Worm (Caenorhabditis elegans) whole organism, late embryonic: ENCODE measurements around the gene F22E5.6.

Experiments
- ama-1 ChIP-seq: fragments of 150-350 bp; optimal IDR thresholded peaks from 2 replicates; lab custom pipeline; 2014
- ceh-19 ChIP-seq: fragments of 200-800 bp; sonication (Bioruptor generic); optimal IDR thresholded peaks from 2 replicates; lab custom pipeline; 2018; ENCODE audit warnings: mild to moderate bottlenecking, missing genetic modification characterization, missing compliant biosample characterization
- ceh-30 ChIP-seq: fragments of 150-350 bp; optimal IDR thresholded peaks from 2 replicates; lab custom pipeline; 2014; ENCODE audit warnings: missing biosample characterization, missing genetic modification characterization
- ceh-48 ChIP-seq: sonication (generic microtip); optimal IDR thresholded peaks from 2 replicates; lab custom pipeline; 2016; ENCODE audit warnings: missing genetic modification characterization, inconsistent platforms, missing compliant biosample characterization
- elt-2 ChIP-seq: sonication (generic microtip); optimal IDR thresholded peaks from 2 replicates; lab custom pipeline; 2016; ENCODE audit warnings: missing genetic modification reagents, missing genetic modification characterization, missing compliant biosample characterization
- nhr-11 ChIP-seq: fragments of 150-350 bp; optimal IDR thresholded peaks from 2 replicates; lab custom pipeline; 2014; ENCODE audit warnings: missing biosample characterization, missing genetic modification characterization
- pha-4 ChIP-seq: fragments of 150-350 bp; optimal IDR thresholded peaks from 2 replicates; lab custom pipeline; 2018; ENCODE audit warnings: missing biosample characterization, missing genetic modification reagents, missing genetic modification characterization
- rnt-1 ChIP-seq: sonication (generic microtip); optimal IDR thresholded peaks from 2 replicates; lab custom pipeline; 2016; ENCODE audit warnings: missing genetic modification characterization, missing compliant biosample characterization

DNA sequence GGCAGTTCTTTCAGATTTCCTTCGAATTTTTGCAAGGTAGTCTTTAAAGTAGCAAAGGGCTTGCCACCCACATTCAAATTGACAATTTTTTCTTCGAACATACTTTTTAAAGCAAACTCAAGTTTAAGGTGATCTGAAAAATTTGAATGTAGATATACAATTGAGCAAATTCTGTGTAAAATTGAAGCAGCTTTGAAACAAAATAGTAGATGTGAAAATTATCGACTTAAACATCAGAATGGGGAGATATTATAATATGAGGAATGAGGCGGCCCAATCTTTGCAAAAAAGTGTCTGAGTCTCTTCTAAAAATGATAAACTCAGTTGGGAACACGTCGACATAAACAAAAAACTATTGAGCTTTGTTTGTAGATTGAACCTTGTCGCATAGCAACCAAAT is 5.1 kb upstream of the F22E5.6 start, which contains the start of gene F22E5.11:
- TF ChIP-seq ceh-19 (GFP tag; lab: Kevin White, UChicago): no peak
- no peak for TF ChIP-seq ama-1 (lab: Kevin White, UChicago)
- TF ChIP-seq rnt-1 (tag; lab: Kevin White, UChicago): no peak
- TF ChIP-seq pha-4 (tag; lab: Kevin White, UChicago): no peak
- TF ChIP-seq ceh-30: no peak
- TF ChIP-seq nhr-11 (tag; lab: Kevin White, UChicago): no peak
- no peak for TF ChIP-seq elt-2
- TF ChIP-seq ceh-48 (tag; lab: Kevin White, UChicago): no peak
